Worm (Caenorhabditis elegans) whole organism, L3 larva: ENCODE data around the gene T27A8.3.

Experiments
- R02D3.7 ChIP-seq: fragments of 150-350 bp; optimal IDR thresholded peaks from 2 replicates; lab custom pipeline; 2014; ENCODE audit warnings: missing biosample characterization, missing genetic modification characterization
- ZK546.5 ChIP-seq: sonication (generic microtip); optimal IDR thresholded peaks from 2 replicates; lab custom pipeline; 2017; ENCODE audit warnings: missing biosample characterization, missing genetic modification characterization
- aly-2 ChIP-seq: fragments of 150-350 bp; optimal IDR thresholded peaks from 2 replicates; lab custom pipeline; 2014; ENCODE audit warnings: missing biosample characterization, missing genetic modification characterization
- ama-1 ChIP-seq: fragments of 150-350 bp; optimal IDR thresholded peaks from 2 replicates; lab custom pipeline; 2018
- ceh-16 ChIP-seq: sonication (generic microtip); optimal IDR thresholded peaks from 2 replicates; lab custom pipeline; 2017; ENCODE audit warnings: missing biosample characterization, missing genetic modification characterization
- ceh-28 ChIP-seq: fragments of 150-350 bp; optimal IDR thresholded peaks from 2 replicates; lab custom pipeline; 2014; ENCODE audit warnings: missing biosample characterization, missing genetic modification reagents, missing genetic modification characterization
- ceh-82 ChIP-seq: fragments of 150-350 bp; optimal IDR thresholded peaks from 2 replicates; lab custom pipeline; 2014; ENCODE audit warnings: missing biosample characterization, missing genetic modification characterization
- ceh-9 ChIP-seq: sonication (generic microtip); optimal IDR thresholded peaks from 2 replicates; lab custom pipeline; 2018; ENCODE audit warnings: missing biosample characterization, missing genetic modification characterization
- daf-12 ChIP-seq: fragments of 150-350 bp; optimal IDR thresholded peaks from 2 replicates; lab custom pipeline; 2014; ENCODE audit warnings: missing biosample characterization, missing genetic modification reagents, missing genetic modification characterization
- egl-27 ChIP-seq: sonication (generic microtip); optimal IDR thresholded peaks from 4 replicates; lab custom pipeline; 2017; ENCODE audit warnings: missing biosample characterization, missing genetic modification reagents, missing genetic modification characterization
- egl-5 ChIP-seq: fragments of 150-350 bp; optimal IDR thresholded peaks from 2 replicates; lab custom pipeline; 2017; ENCODE audit warnings: missing biosample characterization, missing genetic modification reagents, missing genetic modification characterization, inconsistent platforms
- elt-1 ChIP-seq: fragments of 150-350 bp; optimal IDR thresholded peaks from 2 replicates; lab custom pipeline; 2014; ENCODE audit warnings: missing biosample characterization, missing genetic modification characterization
- elt-2 ChIP-seq: sonication (generic microtip); optimal IDR thresholded peaks from 2 replicates; lab custom pipeline; 2016; ENCODE audit warnings: missing genetic modification reagents, mild to moderate bottlenecking, missing genetic modification characterization, missing compliant biosample characterization
- elt-3 ChIP-seq, 3 experiments: fragments of 150-350 bp in 1 of 3; sonication (generic microtip) in 2 of 3; optimal IDR thresholded peaks; 2 replicates in 2 of 3; 4 replicates in 1 of 3; lab custom pipeline; 2014 to 2017; ENCODE audit warnings: missing biosample characterization in 3 of 3, missing genetic modification characterization in 3 of 3
- eor-1 ChIP-seq, 2 experiments: fragments of 150-350 bp; optimal IDR thresholded peaks; 2 replicates each; lab custom pipeline; 2014 to 2018; ENCODE audit warnings: missing biosample characterization in 2 of 2, missing genetic modification characterization in 2 of 2
- fkh-10 ChIP-seq: sonication (generic microtip); optimal IDR thresholded peaks from 2 replicates; lab custom pipeline; 2017; ENCODE audit warnings: missing biosample characterization, missing genetic modification reagents, missing genetic modification characterization
- fkh-2 ChIP-seq: fragments of 150-350 bp; optimal IDR thresholded peaks from 2 replicates; lab custom pipeline; 2014; ENCODE audit warnings: missing biosample characterization, missing genetic modification reagents, missing genetic modification characterization
- fos-1 ChIP-seq: fragments of 150-350 bp; optimal IDR thresholded peaks from 2 replicates; lab custom pipeline; 2014; ENCODE audit warnings: missing biosample characterization, missing genetic modification characterization
- hmg-11 ChIP-seq: sonication (generic microtip); optimal IDR thresholded peaks from 2 replicates; lab custom pipeline; 2016; ENCODE audit warnings: missing genetic modification characterization, missing compliant biosample characterization
- jun-1 ChIP-seq: fragments of 150-350 bp; optimal IDR thresholded peaks from 2 replicates; lab custom pipeline; 2014; ENCODE audit warnings: missing biosample characterization, missing genetic modification reagents, missing genetic modification characterization
- lin-15B ChIP-seq: fragments of 150-350 bp; optimal IDR thresholded peaks from 2 replicates; lab custom pipeline; 2014; ENCODE audit warnings: missing biosample characterization, missing genetic modification characterization
- lin-39 ChIP-seq: fragments of 150-350 bp; optimal IDR thresholded peaks from 2 replicates; lab custom pipeline; 2018; ENCODE audit warnings: missing biosample characterization, missing genetic modification reagents, missing genetic modification characterization
- lsy-12 ChIP-seq: sonication (generic microtip); optimal IDR thresholded peaks from 2 replicates; lab custom pipeline; 2016; ENCODE audit warnings: mild to moderate bottlenecking, missing genetic modification characterization, missing compliant biosample characterization
- mdl-1 ChIP-seq: fragments of 150-350 bp; optimal IDR thresholded peaks from 2 replicates; lab custom pipeline; 2014; ENCODE audit warnings: missing biosample characterization, missing genetic modification characterization
- mml-1 ChIP-seq: fragments of 150-350 bp; sonication (generic microtip); optimal IDR thresholded peaks from 3 replicates; lab custom pipeline; 2014; ENCODE audit warnings: missing biosample characterization, missing genetic modification characterization
- nfya-1 ChIP-seq: sonication (generic microtip); optimal IDR thresholded peaks from 2 replicates; lab custom pipeline; 2017; ENCODE audit warnings: missing genetic modification characterization, mild to moderate bottlenecking, missing compliant biosample characterization, antibody characterized with exemption, moderate library complexity; ENCODE audit not compliant: insufficient read depth
- nhr-11 ChIP-seq: fragments of 150-350 bp; optimal IDR thresholded peaks from 2 replicates; lab custom pipeline; 2014; ENCODE audit warnings: missing biosample characterization, missing genetic modification characterization
- nhr-12 ChIP-seq: fragments of 150-350 bp; optimal IDR thresholded peaks from 2 replicates; lab custom pipeline; 2014; ENCODE audit warnings: missing biosample characterization, missing genetic modification characterization
- nhr-23 ChIP-seq: fragments of 150-350 bp; optimal IDR thresholded peaks from 2 replicates; lab custom pipeline; 2014; ENCODE audit warnings: missing biosample characterization, missing genetic modification reagents, missing genetic modification characterization
- nhr-237 ChIP-seq: fragments of 150-350 bp; optimal IDR thresholded peaks from 2 replicates; lab custom pipeline; 2014; ENCODE audit warnings: missing biosample characterization, missing genetic modification characterization
- nhr-25 ChIP-seq: sonication (generic microtip); optimal IDR thresholded peaks from 2 replicates; lab custom pipeline; 2017; ENCODE audit warnings: missing biosample characterization, missing genetic modification characterization
- nhr-28 ChIP-seq: fragments of 150-350 bp; optimal IDR thresholded peaks from 2 replicates; lab custom pipeline; 2014; ENCODE audit warnings: missing biosample characterization, missing genetic modification characterization
- nhr-43 ChIP-seq: sonication (generic microtip); optimal IDR thresholded peaks from 2 replicates; lab custom pipeline; 2016; ENCODE audit warnings: mild to moderate bottlenecking, missing genetic modification characterization, missing compliant biosample characterization; ENCODE audit not compliant: poor library complexity, severe bottlenecking
- nhr-67 ChIP-seq: fragments of 150-350 bp; optimal IDR thresholded peaks from 2 replicates; lab custom pipeline; 2014; ENCODE audit warnings: missing biosample characterization, missing genetic modification characterization
- nhr-76 ChIP-seq: fragments of 150-350 bp; sonication (generic microtip); optimal IDR thresholded peaks from 5 replicates; lab custom pipeline; 2014; ENCODE audit warnings: missing biosample characterization, missing genetic modification characterization
- nhr-77 ChIP-seq: fragments of 150-350 bp; optimal IDR thresholded peaks from 2 replicates; lab custom pipeline; 2014; ENCODE audit warnings: missing biosample characterization, missing genetic modification characterization
- pha-4 ChIP-seq: fragments of 150-350 bp; optimal IDR thresholded peaks from 2 replicates; lab custom pipeline; 2014; ENCODE audit warnings: missing biosample characterization, missing genetic modification reagents, missing genetic modification characterization
- pqm-1 ChIP-seq: fragments of 150-350 bp; optimal IDR thresholded peaks from 2 replicates; lab custom pipeline; 2017; ENCODE audit warnings: missing biosample characterization, missing genetic modification characterization, inconsistent platforms
- sea-2 ChIP-seq: fragments of 150-350 bp; sonication (generic microtip); optimal IDR thresholded peaks from 4 replicates; lab custom pipeline; 2014; ENCODE audit warnings: missing biosample characterization, missing genetic modification reagents, missing genetic modification characterization
- skn-1 ChIP-seq: fragments of 150-350 bp; optimal IDR thresholded peaks from 2 replicates; lab custom pipeline; 2014; ENCODE audit warnings: missing biosample characterization, missing genetic modification characterization
- snpc-4 ChIP-seq: fragments of 150-350 bp; optimal IDR thresholded peaks from 2 replicates; lab custom pipeline; 2014; ENCODE audit warnings: missing biosample characterization, missing genetic modification characterization
- tbx-2 ChIP-seq: sonication (generic microtip); optimal IDR thresholded peaks from 2 replicates; lab custom pipeline; 2016; ENCODE audit warnings: mild to moderate bottlenecking, missing genetic modification characterization, missing compliant biosample characterization
- unc-39 ChIP-seq: sonication (generic microtip); optimal IDR thresholded peaks from 4 replicates; lab custom pipeline; 2017; ENCODE audit warnings: missing biosample characterization, missing genetic modification characterization
- unc-62 ChIP-seq: fragments of 150-350 bp; sonication (generic microtip); optimal IDR thresholded peaks from 4 replicates; lab custom pipeline; 2014; ENCODE audit warnings: missing biosample characterization, missing genetic modification reagents, missing genetic modification characterization
- zag-1 ChIP-seq: fragments of 150-350 bp; optimal IDR thresholded peaks from 2 replicates; lab custom pipeline; 2014; ENCODE audit warnings: missing biosample characterization, missing genetic modification characterization
- ztf-11 ChIP-seq: fragments of 150-350 bp; optimal IDR thresholded peaks from 2 replicates; lab custom pipeline; 2014; ENCODE audit warnings: missing biosample characterization, missing genetic modification characterization
- ztf-4 ChIP-seq: fragments of 150-350 bp; optimal IDR thresholded peaks from 2 replicates; lab custom pipeline; 2014; ENCODE audit warnings: missing biosample characterization, missing genetic modification characterization

Gene T27A8.3

ce11 chrX:16030506-16030905 is 32.0 kb upstream of the T27A8.3 start, which contains the start of gene mboa-1:
Gene mboa-1, plus strand, starts transcription at chrX:16030806.
- no peak for TF ChIP-seq tbx-2 (tag; lab: Kevin White, UChicago)
- TF ChIP-seq sea-2 (GFP tag; lab: Kevin White, UChicago) = no peak
- TF ChIP-seq lin-15B (tag; lab: Kevin White, UChicago) = no peak
- no peak for TF ChIP-seq nfya-1 (tag; lab: Kevin White, UChicago)
- TF ChIP-seq lin-39 (tag; lab: Kevin White, UChicago) = no peak
- TF ChIP-seq eor-1 (tag; optimal IDR thresholded peaks at IDR 0.05; lab: Kevin White, UChicago) = no peak
- TF ChIP-seq nhr-43 = no peak
- no peak for TF ChIP-seq nhr-12 (tag; lab: Kevin White, UChicago)
- no peak for TF ChIP-seq unc-62 (GFP tag; lab: Kevin White, UChicago)
- no peak for TF ChIP-seq nhr-77 (tag; lab: Kevin White, UChicago)
- no peak for TF ChIP-seq zag-1
- no peak for TF ChIP-seq elt-1 (tag; lab: Kevin White, UChicago)
- TF ChIP-seq nhr-67 (tag; lab: Kevin White, UChicago) = no peak
- TF ChIP-seq nhr-28 = no peak
- no peak for TF ChIP-seq nhr-76 (tag; lab: Kevin White, UChicago)
- no peak for TF ChIP-seq egl-5 (tag; lab: Kevin White, UChicago)

DNA sequence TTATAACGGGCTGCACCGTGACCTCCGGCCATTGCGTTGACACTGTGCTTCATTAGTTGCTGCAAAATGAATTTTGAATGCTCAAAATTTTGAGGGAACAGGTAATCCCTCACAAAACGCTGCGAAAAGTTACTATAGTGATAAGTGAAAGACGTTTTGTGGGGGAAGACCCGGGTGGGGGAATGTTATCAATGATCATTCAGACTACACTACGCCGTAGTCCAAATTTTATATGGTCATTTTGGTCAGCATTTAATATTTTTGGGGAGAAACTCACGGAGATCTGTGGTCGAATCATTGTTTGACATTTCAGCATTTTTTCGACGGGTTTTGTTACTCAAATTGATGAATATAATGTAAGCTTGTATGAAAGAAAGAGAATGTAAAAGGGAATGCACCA is 23.3 kb upstream of the T27A8.3 start:
- TF ChIP-seq lsy-12 (no peak), elt-2 (tag; lab: Kevin White, UChicago) (peak; percentile 57), pqm-1 (tag; lab: Kevin White, UChicago) (peak; percentile 52)

ce11 chrX:16040207-16040716 is 22.2 kb upstream of the T27A8.3 start, which contains the start of gene B0395.3:
Gene B0395.3, minus strand, starts transcription at chrX:16040257.
- TF ChIP-seq nhr-28 (no peak), R02D3.7 (tag; lab: Kevin White, UChicago) (no peak), nhr-43 (no peak), eor-1 (tag; optimal IDR thresholded peaks at IDR 0.05; lab: Kevin White, UChicago) (no peak), sea-2 (GFP tag; lab: Kevin White, UChicago) (no peak), elt-1 (tag; lab: Kevin White, UChicago) (no peak), ceh-9 (tag; lab: Kevin White, UChicago) (no peak), ceh-82 (no peak), tbx-2 (tag; lab: Kevin White, UChicago) (no peak), nhr-25 (tag; lab: Kevin White, UChicago) (peak; percentile 31), lin-39 (tag; lab: Kevin White, UChicago) (peak; percentile 51), ztf-4 (tag; lab: Kevin White, UChicago) (no peak), snpc-4 (tag; lab: Kevin White, UChicago) (no peak), egl-5 (tag; lab: Kevin White, UChicago) (peak; percentile 58), skn-1 (tag; lab: Kevin White, UChicago) (no peak), fkh-2 (tag; lab: Kevin White, UChicago) (no peak), elt-2 (tag; lab: Kevin White, UChicago) (peak; percentile 44), fkh-10 (GFP tag; lab: Kevin White, UChicago) (no peak), ceh-28 (tag; lab: Kevin White, UChicago) (no peak), unc-62 (GFP tag; lab: Kevin White, UChicago) (no peak), aly-2 (tag; lab: Kevin White, UChicago) (no peak), ZK546.5 (no peak), daf-12 (tag; lab: Kevin White, UChicago) (no peak), nfya-1 (tag; lab: Kevin White, UChicago) (peak; percentile 41), nhr-11 (tag; lab: Kevin White, UChicago) (no peak), lsy-12 (no peak), pqm-1 (tag; lab: Kevin White, UChicago) (no peak), mml-1 (tag; lab: Kevin White, UChicago) (no peak), mdl-1 (tag; lab: Kevin White, UChicago) (no peak), zag-1 (no peak), nhr-23 (tag; lab: Kevin White, UChicago) (no peak), pha-4 (tag; lab: Kevin White, UChicago) (peak; percentile 77), fos-1 (tag; lab: Kevin White, UChicago) (no peak), nhr-77 (tag; lab: Kevin White, UChicago) (no peak), nhr-12 (tag; lab: Kevin White, UChicago) (no peak), nhr-76 (tag; lab: Kevin White, UChicago) (no peak), nhr-237 (tag; lab: Kevin White, UChicago) (no peak), elt-3 (tag; optimal IDR thresholded peaks at IDR 0.05; lab: Kevin White, UChicago) (no peak), egl-27 (tag; lab: Kevin White, UChicago) (no peak), ama-1 (lab: Kevin White, UChicago) (no peak), hmg-11 (peak; percentile 69), lin-15B (tag; lab: Kevin White, UChicago) (no peak), jun-1 (tag; lab: Kevin White, UChicago) (no peak), nhr-67 (tag; lab: Kevin White, UChicago) (no peak), unc-39 (tag; lab: Kevin White, UChicago) (no peak), ztf-11 (tag; lab: Kevin White, UChicago) (no peak), ceh-16 (tag; lab: Kevin White, UChicago) (no peak)
- TF ChIP-seq, all 47 proteins: peak for 7
